Worm (Caenorhabditis elegans) whole organism, young adult: Measurements from ENCODE around the gene cin-4.

ENCODE experiments used
- C17E4.6 ChIP-seq: fragments of 200-800 bp; sonication (Bioruptor generic); IDR thresholded peaks from 2 replicates; pipeline ENCODE4 v1.3.6; 2022; ENCODE audit warnings: missing genetic modification reagents, missing genetic modification characterization, missing compliant biosample characterization
- D2030.7 ChIP-seq: fragments of 200-800 bp; sonication (Bioruptor generic); IDR thresholded peaks from 2 replicates; pipeline ENCODE4 v1.3.6; 2022; ENCODE audit warnings: missing genetic modification reagents, missing genetic modification characterization, missing compliant biosample characterization
- F10E7.11 ChIP-seq: sonication (generic microtip); optimal IDR thresholded peaks from 2 replicates; lab custom pipeline; 2017; ENCODE audit warnings: mild to moderate bottlenecking, missing genetic modification characterization, moderate library complexity, missing compliant biosample characterization
- F33H1.4 ChIP-seq: fragments of 200-800 bp; sonication (Bioruptor generic); IDR thresholded peaks from 2 replicates; pipeline ENCODE4 v1.3.6; 2022; ENCODE audit warnings: missing genetic modification reagents, missing genetic modification characterization, missing compliant biosample characterization
- F37B4.10 ChIP-seq: fragments of 200-800 bp; sonication (Bioruptor generic); IDR thresholded peaks from 2 replicates; pipeline ENCODE4 v1.3.6; 2022; ENCODE audit warnings: missing genetic modification characterization, missing compliant biosample characterization
- F39B2.1 ChIP-seq: fragments of 200-800 bp; sonication (Bioruptor generic); IDR thresholded peaks from 2 replicates; pipeline ENCODE4 v1.3.6; 2022; ENCODE audit warnings: missing genetic modification reagents, missing genetic modification characterization, missing compliant biosample characterization
- F49E8.2 ChIP-seq: sonication (generic microtip); optimal IDR thresholded peaks from 3 replicates; lab custom pipeline; 2017; ENCODE audit warnings: missing genetic modification characterization, mild to moderate bottlenecking, missing compliant biosample characterization, antibody characterized with exemption, moderate library complexity; ENCODE audit not compliant: insufficient read depth
- F52B5.7 ChIP-seq: sonication (generic microtip); optimal IDR thresholded peaks from 2 replicates; lab custom pipeline; 2016; ENCODE audit warnings: mild to moderate bottlenecking, missing genetic modification characterization, missing compliant biosample characterization
- F55B11.4 ChIP-seq: sonication (generic microtip); optimal IDR thresholded peaks from 2 replicates; lab custom pipeline; 2016; ENCODE audit warnings: missing compliant biosample characterization, missing genetic modification characterization, borderline replicate concordance; ENCODE audit not compliant: insufficient read depth
- K11D2.4 ChIP-seq: fragments of 200-800 bp; sonication (Bioruptor generic); IDR thresholded peaks from 2 replicates; pipeline ENCODE4 v1.3.6; 2022; ENCODE audit warnings: missing genetic modification reagents, missing genetic modification characterization, missing compliant biosample characterization
- Y56A3A.18 ChIP-seq: fragments of 200-800 bp; sonication (Bioruptor generic); IDR thresholded peaks from 2 replicates; pipeline ENCODE4 v1.3.6; 2022; ENCODE audit warnings: missing genetic modification reagents, missing genetic modification characterization, missing compliant biosample characterization
- Y79H2A.3 ChIP-seq: fragments of 200-800 bp; sonication (Bioruptor generic); conservative IDR thresholded peaks from 2 replicates; pipeline ENCODE4 v1.3.6; 2022; ENCODE audit warnings: missing genetic modification reagents, missing genetic modification characterization, missing compliant biosample characterization
- aptf-2 ChIP-seq: fragments of 200-800 bp; sonication (Bioruptor generic); conservative IDR thresholded peaks from 2 replicates; pipeline ENCODE4 v1.3.6; 2022; ENCODE audit warnings: missing genetic modification reagents, missing genetic modification characterization, missing compliant biosample characterization
- athp-1 ChIP-seq: sonication (generic microtip); optimal IDR thresholded peaks from 2 replicates; lab custom pipeline; 2017; ENCODE audit warnings: mild to moderate bottlenecking, missing genetic modification characterization, missing compliant biosample characterization
- cebp-1 ChIP-seq, 2 experiments: fragments of 200-800 bp in 1 of 2; sonication (Bioruptor generic) in 1 of 2; sonication (generic microtip) in 1 of 2; IDR thresholded peaks in 1 of 2; optimal IDR thresholded peaks in 1 of 2; 2 replicates each; pipeline versions ENCODE4 v1.3.6 to Lab custom; 2017 to 2022; ENCODE audit warnings: missing compliant biosample characterization in 2 of 2, missing genetic modification characterization in 2 of 2, mild to moderate bottlenecking in 1 of 2, missing genetic modification reagents in 1 of 2, moderate library complexity in 1 of 2
- ceh-100 ChIP-seq: fragments of 200-800 bp; sonication (Bioruptor generic); IDR thresholded peaks from 2 replicates; pipeline ENCODE4 v1.3.6; 2022; ENCODE audit warnings: missing genetic modification reagents, missing genetic modification characterization, missing compliant biosample characterization
- ceh-27 ChIP-seq: fragments of 200-800 bp; sonication (Bioruptor generic); optimal IDR thresholded peaks from 2 replicates; lab custom pipeline; 2018; ENCODE audit warnings: mild to moderate bottlenecking, missing genetic modification characterization, moderate library complexity, missing compliant biosample characterization
- ceh-40 ChIP-seq: fragments of 200-800 bp; sonication (Bioruptor generic); IDR thresholded peaks from 2 replicates; pipeline ENCODE4 v1.3.6; 2022; ENCODE audit warnings: missing genetic modification characterization, missing compliant biosample characterization
- efl-1 ChIP-seq: fragments of 150-350 bp; optimal IDR thresholded peaks from 2 replicates; lab custom pipeline; 2014; ENCODE audit warnings: missing biosample characterization, missing genetic modification reagents, missing genetic modification characterization
- egl-44 ChIP-seq: fragments of 200-800 bp; sonication (Bioruptor generic); IDR thresholded peaks from 2 replicates; pipeline ENCODE4 v1.3.6; 2022; ENCODE audit warnings: missing genetic modification reagents, missing genetic modification characterization, missing compliant biosample characterization
- ets-4 ChIP-seq: fragments of 200-800 bp; sonication (Bioruptor generic); optimal IDR thresholded peaks from 2 replicates; lab custom pipeline; 2018; ENCODE audit warnings: mild to moderate bottlenecking, missing genetic modification characterization, missing compliant biosample characterization
- him-1 ChIP-seq: sonication (generic microtip); optimal IDR thresholded peaks from 2 replicates; lab custom pipeline; 2016; ENCODE audit warnings: missing genotype, missing genetic modification reagents, missing genetic modification characterization, missing compliant biosample characterization
- hmg-1.2 ChIP-seq: fragments of 200-800 bp; sonication (Bioruptor generic); IDR thresholded peaks from 2 replicates; pipeline ENCODE4 v1.3.6; 2022; ENCODE audit warnings: missing genetic modification reagents, missing genetic modification characterization, missing compliant biosample characterization
- hmg-20 ChIP-seq: fragments of 200-800 bp; sonication (Bioruptor generic); IDR thresholded peaks from 2 replicates; pipeline ENCODE4 v1.3.6; 2022; ENCODE audit warnings: missing genetic modification reagents, missing genetic modification characterization, missing compliant biosample characterization
- lag-1 ChIP-seq: fragments of 200-800 bp; sonication (Bioruptor generic); IDR thresholded peaks from 2 replicates; pipeline ENCODE4 v1.3.6; 2022; ENCODE audit warnings: missing genetic modification reagents, missing genetic modification characterization, missing compliant biosample characterization
- lin-35 ChIP-seq, 3 experiments: fragments of 150-350 bp in 2 of 3; sonication (generic microtip) in 1 of 3; optimal IDR thresholded peaks; 2 replicates each; lab custom pipeline; 2014 to 2018; ENCODE audit warnings: missing biosample characterization in 3 of 3, missing genetic modification characterization in 3 of 3, missing genetic modification reagents in 3 of 3
- mel-28 ChIP-seq: sonication (generic microtip); optimal IDR thresholded peaks from 2 replicates; lab custom pipeline; 2016; ENCODE audit warnings: borderline replicate concordance, mild to moderate bottlenecking, missing genetic modification characterization, missing compliant biosample characterization
- nhr-27 ChIP-seq: fragments of 200-800 bp; sonication (Bioruptor generic); optimal IDR thresholded peaks from 2 replicates; lab custom pipeline; 2018; ENCODE audit warnings: mild to moderate bottlenecking, missing genetic modification characterization, moderate library complexity, missing compliant biosample characterization
- nhr-80 ChIP-seq: sonication (generic microtip); optimal IDR thresholded peaks from 2 replicates; lab custom pipeline; 2016; ENCODE audit warnings: missing genetic modification characterization, missing compliant biosample characterization
- nhr-90 ChIP-seq: sonication (generic microtip); optimal IDR thresholded peaks from 2 replicates; lab custom pipeline; 2016; ENCODE audit warnings: missing genotype, mild to moderate bottlenecking, missing genetic modification characterization, missing compliant biosample characterization
- pbrm-1 ChIP-seq: fragments of 200-800 bp; sonication (Bioruptor generic); IDR thresholded peaks from 2 replicates; pipeline ENCODE4 v1.3.6; 2022; ENCODE audit warnings: missing genetic modification reagents, missing genetic modification characterization, missing compliant biosample characterization
- rcor-1 ChIP-seq: fragments of 200-800 bp; sonication (Bioruptor generic); IDR thresholded peaks from 2 replicates; pipeline ENCODE4 v1.3.6; 2022; ENCODE audit warnings: missing genetic modification reagents, missing genetic modification characterization, missing compliant biosample characterization
- rec-8 ChIP-seq, 2 experiments: sonication (generic microtip); optimal IDR thresholded peaks; 2 replicates each; lab custom pipeline; 2016; ENCODE audit warnings: mild to moderate bottlenecking in 2 of 2, missing genetic modification characterization in 2 of 2, missing genetic modification reagents in 2 of 2, missing genotype in 2 of 2, missing biosample characterization in 1 of 2, missing compliant biosample characterization in 1 of 2, moderate library complexity in 1 of 2
- repo-1 ChIP-seq: sonication (generic microtip); optimal IDR thresholded peaks from 2 replicates; lab custom pipeline; 2017; ENCODE audit warnings: mild to moderate bottlenecking, missing genetic modification characterization, missing compliant biosample characterization
- sdz-38 ChIP-seq: sonication (generic microtip); optimal IDR thresholded peaks from 2 replicates; lab custom pipeline; 2016; ENCODE audit warnings: missing genotype, missing genetic modification characterization, missing compliant biosample characterization
- snpc-1.1 ChIP-seq: sonication (generic microtip); optimal IDR thresholded peaks from 2 replicates; lab custom pipeline; 2017; ENCODE audit warnings: missing genetic modification characterization, mild to moderate bottlenecking, missing compliant biosample characterization, antibody characterized with exemption, moderate library complexity, missing genotype, missing genetic modification reagents; ENCODE audit not compliant: insufficient read depth
- snpc-1.3 ChIP-seq: sonication (generic microtip); optimal IDR thresholded peaks from 2 replicates; lab custom pipeline; 2017; ENCODE audit warnings: missing genetic modification characterization, mild to moderate bottlenecking, missing compliant biosample characterization, antibody characterized with exemption, moderate library complexity, missing genotype, missing genetic modification reagents; ENCODE audit not compliant: insufficient read depth
- snpc-3.4 ChIP-seq: sonication (generic microtip); optimal IDR thresholded peaks from 2 replicates; lab custom pipeline; 2017; ENCODE audit warnings: missing genetic modification characterization, mild to moderate bottlenecking, missing compliant biosample characterization, antibody characterized with exemption, moderate library complexity, missing genotype, missing genetic modification reagents
- tbp1 ChIP-seq: fragments of 200-800 bp; sonication (Bioruptor generic); optimal IDR thresholded peaks from 2 replicates; lab custom pipeline; 2018; ENCODE audit warnings: mild to moderate bottlenecking, missing genetic modification characterization, missing compliant biosample characterization
- tbx-9 ChIP-seq: sonication (generic microtip); optimal IDR thresholded peaks from 2 replicates; lab custom pipeline; 2016; ENCODE audit warnings: borderline replicate concordance, missing genetic modification characterization, inconsistent platforms, missing compliant biosample characterization
- tlf-1 ChIP-seq: fragments of 200-800 bp; sonication (Bioruptor generic); optimal IDR thresholded peaks from 2 replicates; lab custom pipeline; 2018; ENCODE audit warnings: mild to moderate bottlenecking, missing genetic modification characterization, missing compliant biosample characterization
- xnd-1 ChIP-seq: sonication (generic microtip); optimal IDR thresholded peaks from 2 replicates; lab custom pipeline; 2016; ENCODE audit warnings: missing genotype, missing genetic modification reagents, missing genetic modification characterization, missing compliant biosample characterization
- ztf-26 ChIP-seq: sonication (generic microtip); optimal IDR thresholded peaks from 2 replicates; lab custom pipeline; 2017; ENCODE audit warnings: missing genetic modification characterization, missing compliant biosample characterization
- ztf-3 ChIP-seq: fragments of 200-800 bp; sonication (Bioruptor generic); optimal IDR thresholded peaks from 2 replicates; lab custom pipeline; 2018; ENCODE audit warnings: mild to moderate bottlenecking, missing genetic modification characterization, missing compliant biosample characterization
- ztf-6 ChIP-seq: fragments of 200-800 bp; sonication (Bioruptor generic); IDR thresholded peaks from 2 replicates; pipeline ENCODE4 v1.3.6; 2022; ENCODE audit warnings: missing genetic modification reagents, missing genetic modification characterization, missing compliant biosample characterization

Gene cin-4

DNA sequence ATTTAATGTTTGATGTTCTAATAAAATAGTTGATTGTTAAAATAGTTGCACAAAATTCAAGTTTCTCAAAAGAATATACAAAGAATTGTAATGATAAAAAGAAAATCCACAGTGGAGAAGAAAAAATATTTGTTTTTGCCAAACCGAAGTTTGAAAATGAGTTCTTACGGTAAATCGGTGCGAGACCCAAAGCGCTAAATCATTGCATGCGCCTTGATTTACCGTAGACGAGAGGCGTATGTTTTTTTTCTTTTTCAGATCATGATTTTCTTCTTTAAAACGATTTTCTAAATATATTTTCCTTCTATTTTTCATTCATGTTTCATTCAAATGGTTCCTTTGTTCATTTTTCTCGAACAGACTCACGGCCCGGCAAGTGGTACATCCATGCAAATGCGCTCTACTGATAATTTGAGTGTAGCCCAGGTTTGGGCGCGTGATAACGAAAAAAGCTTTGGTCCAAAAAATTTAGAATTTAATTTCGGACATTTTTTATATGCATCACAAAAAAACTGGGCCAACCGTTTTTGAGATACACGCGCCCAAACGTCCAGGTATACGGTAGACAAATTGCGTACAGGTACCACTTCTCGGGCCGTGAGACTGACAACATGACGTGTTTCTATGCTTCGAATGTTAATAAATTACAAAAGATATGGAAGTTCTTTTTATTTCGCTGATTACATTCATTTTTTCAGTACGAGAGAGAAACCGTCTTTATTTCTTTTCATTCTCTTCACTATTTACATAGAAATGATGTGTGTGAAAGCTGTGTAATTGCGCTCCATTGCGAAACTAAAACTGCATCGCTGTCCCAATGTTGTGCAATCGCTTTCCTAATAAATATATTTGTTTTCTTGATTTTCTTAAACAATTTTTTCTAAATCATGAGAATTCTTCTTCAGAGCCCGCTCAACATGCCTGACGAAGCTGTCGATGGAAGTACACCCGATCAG lies 12.9 kb upstream of the cin-4 start, which contains the start of gene znf-598 (continued):
- TF ChIP-seq nhr-27 (tag; lab: Kevin White, UChicago) (no peak), mel-28 (tag; lab: Kevin White, UChicago) (no peak), sdz-38 (tag; lab: Kevin White, UChicago) (no peak), F39B2.1 (no peak), pbrm-1 (no peak), F49E8.2 (tag; lab: Kevin White, UChicago) (no peak), snpc-3.4 (tag; lab: Kevin White, UChicago) (no peak), F37B4.10 (no peak), ceh-27 (GFP tag; lab: Kevin White, UChicago) (no peak), hmg-1.2 (GFP tag; lab: Robert Waterston, UW) (peak; percentile 35), tbp1 (GFP tag; lab: Kevin White, UChicago) (no peak), F52B5.7 (no peak), Y56A3A.18 (no peak), him-1 (no peak), rcor-1 (no peak), rec-8 (tag; optimal IDR thresholded peaks at IDR 0.05; lab: Kevin White, UChicago) (no peak), ztf-26 (no peak), F33H1.4 (GFP tag; lab: Robert Waterston, UW) (peak; percentile 86), athp-1 (no peak), ztf-3 (no peak), ztf-6 (GFP tag; lab: Robert Waterston, UW) (no peak), lag-1 (no peak), C17E4.6 (GFP tag; lab: Robert Waterston, UW) (no peak), F10E7.11 (tag; lab: Kevin White, UChicago) (no peak), snpc-1.3 (tag; lab: Kevin White, UChicago) (peak; percentile 8), snpc-1.1 (tag; lab: Kevin White, UChicago) (no peak), egl-44 (no peak), D2030.7 (GFP tag; lab: Robert Waterston, UW) (peak; percentile 34; the same call in 1 of the 2 replicates), efl-1 (GFP tag; lab: Kevin White, UChicago) (peak; percentile 38), ets-4 (GFP tag; lab: Kevin White, UChicago) (no peak), repo-1 (tag; lab: Kevin White, UChicago) (no peak), aptf-2 (GFP tag; lab: Robert Waterston, UW) (no peak), ceh-40 (no peak), tlf-1 (no peak), hmg-20 (GFP tag; lab: Robert Waterston, UW) (no peak), Y79H2A.3 (GFP tag; lab: Robert Waterston, UW) (no peak), xnd-1 (tag; lab: Kevin White, UChicago) (peak; percentile 77), F55B11.4 (tag; lab: Kevin White, UChicago) (no peak), nhr-90 (tag; lab: Kevin White, UChicago) (no peak), cebp-1 (GFP tag; IDR thresholded peaks at IDR 0.05; lab: Robert Waterston, UW) (no peak), cebp-1 (tag; optimal IDR thresholded peaks at IDR 0.05; lab: Kevin White, UChicago) (peak; percentile 81), lin-35 (GFP tag; optimal IDR thresholded peaks at IDR 0.05; lab: Kevin White, UChicago) (no peak), nhr-80 (tag; lab: Kevin White, UChicago) (peak; percentile 84), K11D2.4 (GFP tag; lab: Robert Waterston, UW) (no peak), tbx-9 (no peak), ceh-100 (GFP tag; lab: Robert Waterston, UW) (no peak)
